Worm (Caenorhabditis elegans): Measurements from ENCODE around the gene srt-69.

DNA sequence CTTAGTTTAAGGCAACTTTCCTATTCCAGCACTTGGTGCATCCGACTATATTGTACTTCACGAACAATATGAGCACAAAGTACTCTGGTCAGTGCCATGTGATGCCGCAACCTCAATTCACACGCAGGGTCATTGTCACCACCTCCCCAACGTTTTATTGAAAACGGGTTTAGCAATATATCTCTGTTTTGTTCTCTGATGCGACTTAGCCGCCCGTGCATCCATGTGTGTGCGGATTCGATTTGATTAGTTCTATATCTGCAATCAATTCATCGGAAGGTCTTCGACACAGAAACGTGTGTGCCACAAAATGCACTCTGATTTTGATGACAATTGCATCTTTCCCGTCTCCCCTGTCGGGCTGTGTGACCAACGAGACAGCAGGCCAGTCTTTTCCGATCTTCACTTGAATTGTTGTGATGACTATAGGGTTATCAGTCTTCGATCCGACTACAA is 7.2 kb upstream of the srt-69 start:
- no peak for TF ChIP-seq ceh-27 (GFP tag; optimal IDR thresholded peaks at IDR 0.05)
- no peak for TF ChIP-seq nhr-90 (tag; optimal IDR thresholded peaks at IDR 0.05)
- no peak for TF ChIP-seq unc-62 (GFP tag; optimal IDR thresholded peaks at IDR 0.05)
- TF ChIP-seq T26A5.8 (tag; optimal IDR thresholded peaks at IDR 0.05) = no peak
- no peak for TF ChIP-seq snpc-1.1 (tag; optimal IDR thresholded peaks at IDR 0.05; ENCODE audit: insufficient read depth)
- no peak for TF ChIP-seq madf-10 (tag; optimal IDR thresholded peaks at IDR 0.05)
- no peak for TF ChIP-seq C06A6.2 (GFP tag; conservative IDR thresholded peaks at IDR 0.05)
- TF ChIP-seq atf-7 (tag; optimal IDR thresholded peaks at IDR 0.05) = no peak
- no peak for TF ChIP-seq lin-26 (GFP tag; IDR thresholded peaks at IDR 0.05)
- TF ChIP-seq bed-1 (GFP tag; IDR thresholded peaks at IDR 0.05) = no peak
- TF ChIP-seq ama-1 (optimal IDR thresholded peaks at IDR 0.05) = no peak
- no peak for TF ChIP-seq ama-1 (GFP tag; optimal IDR thresholded peaks at IDR 0.05)
- no peak for TF ChIP-seq F49E8.2 (tag; optimal IDR thresholded peaks at IDR 0.05; ENCODE audit: insufficient read depth)

Data from whole organism, young adult.